Worm (Caenorhabditis elegans): ENCODE data around the gene ltah-1.2.

- TF ChIP-seq ttx-3 (tag; optimal IDR thresholded peaks at IDR 0.05) (no peak), dve-1 (tag; optimal IDR thresholded peaks at IDR 0.05) (peak; percentile 97), C38D4.7 (GFP tag; optimal IDR thresholded peaks at IDR 0.05) (no peak), ama-1 (optimal IDR thresholded peaks at IDR 0.05) (no peak), nhr-232 (tag; optimal IDR thresholded peaks at IDR 0.05) (no peak), F13H6.1 (tag; optimal IDR thresholded peaks at IDR 0.05) (no peak), hlh-30 (tag; optimal IDR thresholded peaks at IDR 0.05; ENCODE audit: insufficient read depth) (no peak), fkh-6 (tag; optimal IDR thresholded peaks at IDR 0.05) (no peak), K02D7.2 (tag; optimal IDR thresholded peaks at IDR 0.05) (no peak), pqm-1 (tag; optimal IDR thresholded peaks at IDR 0.05) (no peak), sox-4 (tag; optimal IDR thresholded peaks at IDR 0.05) (no peak), pha-4 (tag; optimal IDR thresholded peaks at IDR 0.05) (no peak), unc-86 (tag; optimal IDR thresholded peaks at IDR 0.05) (no peak), elt-2 (tag; optimal IDR thresholded peaks at IDR 0.05) (no peak)
Observed at ce11 chrIV:3608547-3609222, 4.2 kb downstream of the ltah-1.2 start.
